Worm (Caenorhabditis elegans) whole organism, late embryonic: ENCODE data around the gene ilys-3.

Experiments
- C38D4.7 ChIP-seq: fragments of 200-800 bp; sonication (Bioruptor generic); optimal IDR thresholded peaks from 2 replicates; lab custom pipeline; 2018; ENCODE audit warnings: mild to moderate bottlenecking, missing genetic modification characterization, moderate library complexity, missing compliant biosample characterization
- F13H6.1 ChIP-seq: sonication (generic microtip); optimal IDR thresholded peaks from 2 replicates; lab custom pipeline; 2016; ENCODE audit warnings: missing genetic modification characterization, missing compliant biosample characterization
- K09A11.1 ChIP-seq: sonication (generic microtip); optimal IDR thresholded peaks from 2 replicates; lab custom pipeline; 2017; ENCODE audit warnings: antibody characterized with exemption, mild to moderate bottlenecking, missing genetic modification characterization, missing compliant biosample characterization; ENCODE audit not compliant: insufficient read depth
- T23F11.4 ChIP-seq: fragments of 200-800 bp; sonication (Bioruptor generic); optimal IDR thresholded peaks from 2 replicates; lab custom pipeline; 2018; ENCODE audit warnings: mild to moderate bottlenecking, missing genetic modification characterization, missing compliant biosample characterization
- Y22D7AL.16 ChIP-seq: sonication (generic microtip); optimal IDR thresholded peaks from 2 replicates; lab custom pipeline; 2016; ENCODE audit warnings: missing genetic modification characterization, missing compliant biosample characterization
- ama-1 ChIP-seq: fragments of 150-350 bp; optimal IDR thresholded peaks from 2 replicates; lab custom pipeline; 2014
- ceh-14 ChIP-seq: sonication (generic microtip); optimal IDR thresholded peaks from 2 replicates; lab custom pipeline; 2016; ENCODE audit warnings: missing genotype, missing genetic modification characterization, missing compliant biosample characterization
- ceh-22 ChIP-seq: sonication (generic microtip); optimal IDR thresholded peaks from 2 replicates; lab custom pipeline; 2017; ENCODE audit warnings: missing biosample characterization, missing genetic modification characterization
- ceh-24 ChIP-seq: sonication (generic microtip); optimal IDR thresholded peaks from 2 replicates; lab custom pipeline; 2016; ENCODE audit warnings: mild to moderate bottlenecking, missing genetic modification characterization, missing compliant biosample characterization
- ceh-31 ChIP-seq: sonication (generic microtip); optimal IDR thresholded peaks from 2 replicates; lab custom pipeline; 2016; ENCODE audit warnings: missing genetic modification characterization, missing compliant biosample characterization
- ceh-45 ChIP-seq: fragments of 200-800 bp; sonication (Bioruptor generic); IDR thresholded peaks from 2 replicates; pipeline ENCODE4 v1.3.6; 2022; ENCODE audit warnings: missing genetic modification reagents, missing genetic modification characterization, missing compliant biosample characterization
- che-1 ChIP-seq: sonication (generic microtip); optimal IDR thresholded peaks from 2 replicates; lab custom pipeline; 2016; ENCODE audit warnings: mild to moderate bottlenecking, missing genetic modification characterization, missing compliant biosample characterization
- dmd-4 ChIP-seq: sonication (generic microtip); optimal IDR thresholded peaks from 2 replicates; lab custom pipeline; 2016; ENCODE audit warnings: borderline replicate concordance, missing genetic modification characterization, missing compliant biosample characterization
- elt-2 ChIP-seq: sonication (generic microtip); optimal IDR thresholded peaks from 2 replicates; lab custom pipeline; 2016; ENCODE audit warnings: missing genetic modification reagents, missing genetic modification characterization, missing compliant biosample characterization
- elt-4 ChIP-seq: sonication (generic microtip); optimal IDR thresholded peaks from 2 replicates; lab custom pipeline; 2016; ENCODE audit warnings: missing genetic modification characterization, missing compliant biosample characterization
- eyg-1 ChIP-seq: sonication (generic microtip); optimal IDR thresholded peaks from 2 replicates; lab custom pipeline; 2016; ENCODE audit warnings: missing genotype, missing genetic modification characterization, missing compliant biosample characterization
- fax-1 ChIP-seq: sonication (generic microtip); optimal IDR thresholded peaks from 2 replicates; lab custom pipeline; 2016; ENCODE audit warnings: missing genotype, missing genetic modification characterization, missing compliant biosample characterization
- fkh-10 ChIP-seq: fragments of 150-350 bp; optimal IDR thresholded peaks from 2 replicates; lab custom pipeline; 2014; ENCODE audit warnings: missing biosample characterization, missing genetic modification reagents, missing genetic modification characterization
- hlh-13 ChIP-seq: fragments of 200-800 bp; sonication (Bioruptor generic); optimal IDR thresholded peaks from 2 replicates; lab custom pipeline; 2018; ENCODE audit warnings: mild to moderate bottlenecking, missing genetic modification characterization, missing compliant biosample characterization
- hlh-15 ChIP-seq: sonication (generic microtip); optimal IDR thresholded peaks from 2 replicates; lab custom pipeline; 2016; ENCODE audit warnings: missing genetic modification characterization, missing compliant biosample characterization
- hlh-6 ChIP-seq: sonication (generic microtip); optimal IDR thresholded peaks from 2 replicates; lab custom pipeline; 2016; ENCODE audit warnings: missing genotype, missing genetic modification characterization, missing compliant biosample characterization
- lim-6 ChIP-seq: sonication (generic microtip); optimal IDR thresholded peaks from 2 replicates; lab custom pipeline; 2016; ENCODE audit warnings: missing genetic modification characterization, missing compliant biosample characterization
- lin-11 ChIP-seq: fragments of 200-800 bp; sonication (Bioruptor generic); optimal IDR thresholded peaks from 2 replicates; lab custom pipeline; 2018; ENCODE audit warnings: mild to moderate bottlenecking, missing genetic modification characterization, missing compliant biosample characterization
- madf-2 ChIP-seq: sonication (generic microtip); optimal IDR thresholded peaks from 2 replicates; lab custom pipeline; 2017; ENCODE audit warnings: missing genetic modification characterization, missing compliant biosample characterization
- nhr-11 ChIP-seq: fragments of 150-350 bp; optimal IDR thresholded peaks from 2 replicates; lab custom pipeline; 2014; ENCODE audit warnings: missing biosample characterization, missing genetic modification characterization
- nhr-232 ChIP-seq: sonication (generic microtip); optimal IDR thresholded peaks from 2 replicates; lab custom pipeline; 2016; ENCODE audit warnings: missing genetic modification characterization, missing compliant biosample characterization
- pag-3 ChIP-seq: sonication (generic microtip); optimal IDR thresholded peaks from 2 replicates; lab custom pipeline; 2016; ENCODE audit warnings: missing compliant biosample characterization, missing genetic modification characterization, borderline replicate concordance
- pqm-1 ChIP-seq: sonication (generic microtip); optimal IDR thresholded peaks from 2 replicates; lab custom pipeline; 2016; ENCODE audit warnings: missing genetic modification characterization, missing compliant biosample characterization
- pros-1 ChIP-seq: fragments of 150-350 bp; optimal IDR thresholded peaks from 2 replicates; lab custom pipeline; 2014; ENCODE audit warnings: missing biosample characterization, missing genetic modification reagents, missing genetic modification characterization
- ref-2 ChIP-seq: sonication (generic microtip); optimal IDR thresholded peaks from 2 replicates; lab custom pipeline; 2016; ENCODE audit warnings: missing genetic modification characterization, missing compliant biosample characterization
- sox-2 ChIP-seq: fragments of 200-800 bp; sonication (Bioruptor generic); IDR thresholded peaks from 2 replicates; pipeline ENCODE4 v1.3.6; 2022; ENCODE audit warnings: missing genetic modification reagents, missing genetic modification characterization, missing compliant biosample characterization
- unc-3 ChIP-seq, 2 experiments: fragments of 200-800 bp in 1 of 2; sonication (Bioruptor generic) in 1 of 2; sonication (generic microtip) in 1 of 2; conservative IDR thresholded peaks in 1 of 2; optimal IDR thresholded peaks in 1 of 2; 2 replicates each; pipeline versions ENCODE4 v1.3.6 to Lab custom; 2016 to 2022; ENCODE audit warnings: missing compliant biosample characterization in 2 of 2, missing genetic modification characterization in 2 of 2, missing genetic modification reagents in 1 of 2
- unc-55 ChIP-seq: sonication (generic microtip); optimal IDR thresholded peaks from 2 replicates; lab custom pipeline; 2017; ENCODE audit warnings: missing biosample characterization, missing genetic modification reagents, missing genetic modification characterization
- ztf-16 ChIP-seq: sonication (generic microtip); optimal IDR thresholded peaks from 2 replicates; lab custom pipeline; 2017; ENCODE audit warnings: missing genetic modification characterization, missing compliant biosample characterization

The ilys-3 gene

DNA sequence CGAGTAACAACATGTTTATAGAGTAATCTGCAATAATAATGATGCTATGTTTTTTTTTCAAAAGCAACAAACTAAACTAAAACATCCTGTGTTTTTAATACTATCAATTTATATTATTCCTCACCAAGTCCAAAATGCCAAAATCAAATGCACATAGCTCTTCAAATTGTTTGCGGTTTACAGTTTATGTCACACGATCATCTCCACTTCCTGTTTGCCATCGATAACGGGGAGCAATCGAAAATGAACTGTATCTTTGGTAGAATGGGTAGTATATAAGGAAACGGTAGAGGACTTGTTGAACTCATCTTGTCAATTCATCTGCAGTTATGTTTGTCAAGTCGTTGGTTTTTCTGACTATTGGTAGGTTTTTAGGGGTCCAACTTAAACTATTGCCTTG is at the start of gene ilys-3:
Gene ilys-3 (plus strand): TSS at position 301 of the 400 bp plus-strand sequence.
- TF ChIP-seq lin-11 (tag; lab: Kevin White, UChicago) (no peak), hlh-15 (no peak), hlh-13 (GFP tag; lab: Kevin White, UChicago) (no peak), elt-4 (tag; lab: Kevin White, UChicago) (no peak), Y22D7AL.16 (tag; lab: Kevin White, UChicago) (no peak), fax-1 (no peak), ref-2 (tag; lab: Kevin White, UChicago) (no peak)

DNA sequence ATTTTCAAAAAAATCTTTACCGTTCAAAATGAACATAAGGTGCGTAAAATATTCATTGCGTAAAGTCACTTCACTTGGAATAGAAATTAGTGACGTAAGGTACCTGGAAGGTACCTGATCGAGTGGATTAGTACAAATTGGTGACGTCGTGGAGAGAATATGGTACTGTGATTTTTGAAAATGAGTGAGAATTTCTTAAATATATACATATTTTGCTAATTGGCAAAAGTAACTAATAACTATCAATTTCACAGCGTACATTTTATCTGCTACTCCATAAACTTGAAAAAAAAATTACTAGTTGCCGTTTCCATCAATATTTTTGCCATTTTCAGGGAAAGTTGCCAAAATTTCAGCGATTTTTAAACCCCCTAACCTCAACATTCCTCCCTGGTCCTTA is 47.5 kb upstream of the ilys-3 start:
- TF ChIP-seq F13H6.1 (tag; lab: Kevin White, UChicago) (no peak), pros-1 (tag; lab: Kevin White, UChicago) (no peak), eyg-1 (tag; lab: Kevin White, UChicago) (no peak), che-1 (tag; lab: Kevin White, UChicago) (no peak), C38D4.7 (GFP tag; lab: Kevin White, UChicago) (no peak), madf-2 (tag; lab: Kevin White, UChicago) (no peak), dmd-4 (tag; lab: Kevin White, UChicago) (no peak), hlh-6 (tag; lab: Kevin White, UChicago) (no peak), nhr-232 (tag; lab: Kevin White, UChicago) (no peak), pag-3 (tag; lab: Kevin White, UChicago) (no peak), ceh-22 (tag; lab: Kevin White, UChicago) (no peak), T23F11.4 (GFP tag; lab: Kevin White, UChicago) (no peak), unc-55 (no peak), elt-2 (no peak), pqm-1 (tag; lab: Kevin White, UChicago) (no peak), ceh-31 (tag; lab: Kevin White, UChicago) (no peak)

- TF ChIP-seq ceh-45 (GFP tag; lab: Robert Waterston, UW) (no peak), pqm-1 (tag; lab: Kevin White, UChicago) (no peak), ama-1 (lab: Kevin White, UChicago) (no peak)
These were observed 31.6 kb upstream of the ilys-3 start, which contains the start of gene C45G7.4 for ce11 chrIV:2432693-2433092. TSS of gene C45G7.4 (plus strand) at chrIV:2432993.

DNA sequence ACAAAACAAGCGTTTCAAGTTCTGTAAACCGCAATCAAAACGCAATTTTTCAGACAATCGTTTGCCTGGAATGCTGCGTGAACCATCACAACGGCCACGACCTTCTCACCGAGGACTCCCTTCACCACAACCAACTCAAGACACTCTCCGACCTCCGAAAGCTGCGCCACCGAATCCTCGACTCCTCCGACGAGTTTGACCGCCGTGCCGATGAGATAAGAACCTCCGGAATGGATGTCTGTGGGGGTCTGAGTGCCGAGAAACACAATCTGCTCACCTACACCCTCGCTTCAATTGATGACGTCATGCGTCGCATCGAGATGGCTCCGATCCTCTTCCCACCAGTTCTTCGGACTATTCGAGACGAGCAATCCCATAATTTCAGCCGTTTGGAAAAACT is 29.9 kb upstream of the ilys-3 start:
- TF ChIP-seq K09A11.1 (tag; lab: Kevin White, UChicago), result no peak

DNA sequence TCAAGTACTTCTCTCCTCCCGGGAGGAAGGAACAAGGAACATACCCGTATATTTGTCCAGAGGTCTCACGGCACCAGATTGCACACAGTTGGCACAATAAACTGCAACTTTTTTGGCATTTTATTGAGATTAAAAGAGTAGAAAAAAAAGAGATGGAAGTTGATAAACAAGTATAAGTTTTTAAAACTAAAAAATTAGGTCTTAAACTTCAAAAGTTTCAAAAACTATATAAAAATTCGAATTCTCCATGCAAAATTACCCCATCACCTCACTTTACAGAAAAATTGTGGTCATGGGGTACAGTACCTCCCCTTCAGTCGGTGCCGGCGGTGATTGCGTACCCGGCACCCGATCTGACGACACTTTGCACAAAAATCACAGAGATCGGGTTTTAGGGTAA is 13.0 kb upstream of the ilys-3 start, which contains the start of gene C45G7.13:
Gene C45G7.13 (minus strand): TSS at position 101 of the 400 bp plus-strand sequence.
- TF ChIP-seq nhr-11 (tag; lab: Kevin White, UChicago), result no peak
- no peak for TF ChIP-seq ceh-24 (tag; lab: Kevin White, UChicago)
- no peak for TF ChIP-seq lim-6 (tag; lab: Kevin White, UChicago)
- no peak for TF ChIP-seq fkh-10 (GFP tag; lab: Kevin White, UChicago)
- TF ChIP-seq unc-3 (GFP tag; conservative IDR thresholded peaks at IDR 0.05; lab: Robert Waterston, UW), result no peak
- no peak for TF ChIP-seq unc-3 (tag; optimal IDR thresholded peaks at IDR 0.05; lab: Kevin White, UChicago)
- TF ChIP-seq ceh-14 (tag; lab: Kevin White, UChicago), result no peak
- TF ChIP-seq madf-2 (tag; lab: Kevin White, UChicago), result no peak
- no peak for TF ChIP-seq sox-2
- no peak for TF ChIP-seq ztf-16
